Worm (Caenorhabditis elegans) whole organism, L4 larva: Measurements from ENCODE around the gene H05C05.2.

Experiments used
- ama-1 ChIP-seq: fragments of 150-350 bp; optimal IDR thresholded peaks from 2 replicates; lab custom pipeline; 2014; ENCODE audit warnings: inconsistent platforms, mixed read lengths
- daf-16 ChIP-seq, 3 experiments: sonication (generic microtip); optimal IDR thresholded peaks; 2 replicates each; lab custom pipeline; 2016 to 2017; ENCODE audit warnings: missing genetic modification characterization in 3 of 3, missing genetic modification reagents in 3 of 3, mild to moderate bottlenecking in 2 of 3, missing compliant biosample characterization in 2 of 3, missing biosample characterization in 1 of 3, moderate library complexity in 1 of 3
- lin-13 ChIP-seq: fragments of 150-350 bp; optimal IDR thresholded peaks from 2 replicates; lab custom pipeline; 2014; ENCODE audit warnings: missing biosample characterization, missing genetic modification reagents, missing genetic modification characterization
- lin-39 ChIP-seq: fragments of 150-350 bp; optimal IDR thresholded peaks from 2 replicates; lab custom pipeline; 2014; ENCODE audit warnings: missing biosample characterization, missing genetic modification reagents, missing genetic modification characterization
- madf-9 ChIP-seq: fragments of 200-800 bp; sonication (Bioruptor generic); conservative IDR thresholded peaks from 2 replicates; pipeline ENCODE4 v1.3.6; 2022; ENCODE audit warnings: missing genetic modification reagents, missing genetic modification characterization, missing compliant biosample characterization
- mdl-1 ChIP-seq, 2 experiments: fragments of 150-350 bp in 1 of 2; sonication (generic microtip) in 1 of 2; optimal IDR thresholded peaks; 2 replicates each; lab custom pipeline; 2014 to 2017; ENCODE audit warnings: missing biosample characterization in 2 of 2, missing genetic modification characterization in 2 of 2
- nhr-11 ChIP-seq: fragments of 150-350 bp; optimal IDR thresholded peaks from 2 replicates; lab custom pipeline; 2014; ENCODE audit warnings: missing biosample characterization, missing genetic modification characterization
- nhr-237 ChIP-seq: sonication (generic microtip); optimal IDR thresholded peaks from 2 replicates; lab custom pipeline; 2017; ENCODE audit warnings: missing biosample characterization, missing genetic modification characterization
- sdz-12 ChIP-seq: fragments of 200-800 bp; sonication (Bioruptor generic); optimal IDR thresholded peaks from 2 replicates; lab custom pipeline; 2018; ENCODE audit warnings: mild to moderate bottlenecking, missing genetic modification characterization, missing compliant biosample characterization

DNA sequence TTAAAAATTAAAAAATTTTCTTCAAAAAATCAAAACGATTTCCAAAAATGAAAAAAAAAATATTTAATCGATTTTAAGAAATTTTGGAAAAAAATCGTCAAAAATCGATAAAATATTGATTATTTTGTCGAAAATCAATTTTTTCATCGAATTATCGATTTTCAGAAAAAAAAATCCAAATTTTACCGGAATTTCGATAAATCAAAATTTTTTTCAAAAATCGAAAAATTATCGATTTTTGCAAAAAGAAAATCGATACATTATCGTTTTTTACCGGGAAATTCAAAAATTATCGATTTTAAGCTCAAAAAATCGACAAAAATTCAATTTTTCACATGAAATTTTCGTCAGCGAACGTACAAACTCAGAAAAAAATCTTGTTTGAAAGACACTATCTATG lies 29.9 kb upstream of the H05C05.2 start:
- TF ChIP-seq lin-39 (tag; lab: Kevin White, UChicago): no peak
- no peak for TF ChIP-seq nhr-11
- no peak for TF ChIP-seq mdl-1 (tag; optimal IDR thresholded peaks at IDR 0.05; lab: Kevin White, UChicago)
- no peak for TF ChIP-seq lin-13 (GFP tag; lab: Kevin White, UChicago)
- TF ChIP-seq ama-1 (lab: Kevin White, UChicago): no peak
- no peak for TF ChIP-seq nhr-237 (tag; lab: Kevin White, UChicago)
- no peak for TF ChIP-seq sdz-12
- TF ChIP-seq madf-9 (GFP tag; lab: Robert Waterston, UW): no peak
- TF ChIP-seq daf-16 (GFP tag; optimal IDR thresholded peaks at IDR 0.05; lab: Kevin White, UChicago): no peak
- no peak for TF ChIP-seq daf-16 (tag; optimal IDR thresholded peaks at IDR 0.05; lab: Kevin White, UChicago)
